Worm (Caenorhabditis elegans): Measurements from ENCODE around the gene F38E1.10.
A peak's percentile ranks its signal among the peaks of the same experiment; 100 is the strongest.

DNA sequence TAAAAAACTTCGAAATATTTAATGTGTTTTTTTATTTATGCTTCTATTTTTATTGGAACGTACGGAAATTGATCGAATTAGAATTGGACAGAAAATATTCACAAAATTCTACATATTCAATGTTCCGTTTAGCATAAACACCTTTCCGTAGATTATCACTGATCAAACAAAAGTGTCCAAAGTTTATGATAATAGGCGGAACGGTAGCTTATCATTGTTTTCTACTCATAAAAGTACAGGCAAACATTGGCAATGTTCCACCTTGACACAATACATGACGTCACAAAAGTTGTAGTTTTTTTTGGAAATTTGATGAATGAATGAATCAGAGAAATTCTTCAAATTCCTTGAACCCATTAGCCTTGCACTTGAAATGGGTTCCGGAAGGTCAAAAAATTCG is 28.6 kb upstream of the F38E1.10 start:
- no peak for TF ChIP-seq unc-3 (GFP tag; conservative IDR thresholded peaks at IDR 0.05)
- TF ChIP-seq unc-3 (tag; optimal IDR thresholded peaks at IDR 0.05), result no peak
- TF ChIP-seq nfya-1 (tag; optimal IDR thresholded peaks at IDR 0.05), result no peak
- peak; percentile 7 for TF ChIP-seq elt-2 (tag; optimal IDR thresholded peaks at IDR 0.05)
- no peak for TF ChIP-seq ceh-45 (GFP tag; IDR thresholded peaks at IDR 0.05)
- no peak for TF ChIP-seq hlh-30 (tag; optimal IDR thresholded peaks at IDR 0.05; ENCODE audit: insufficient read depth)
- TF ChIP-seq sox-2 (GFP tag; IDR thresholded peaks at IDR 0.05), result no peak
- TF ChIP-seq sox-4 (tag; optimal IDR thresholded peaks at IDR 0.05), result no peak

Data from whole organism, late embryonic.